Worm (Caenorhabditis elegans) whole organism, L4/young adult: Measurements from ENCODE around the gene spig-10.

Source experiments
- W03F9.2 ChIP-seq: fragments of 150-350 bp; optimal IDR thresholded peaks from 2 replicates; lab custom pipeline; 2014; ENCODE audit warnings: missing biosample characterization, missing genetic modification characterization
- dao-5 ChIP-seq: sonication (generic microtip); optimal IDR thresholded peaks from 2 replicates; lab custom pipeline; 2016; ENCODE audit warnings: missing genotype, missing genetic modification characterization, moderate library complexity, missing compliant biosample characterization
- him-1 ChIP-seq: sonication (generic microtip); optimal IDR thresholded peaks from 2 replicates; lab custom pipeline; 2016; ENCODE audit warnings: missing genotype, missing genetic modification reagents, missing genetic modification characterization, missing compliant biosample characterization

- no peak for TF ChIP-seq him-1 (tag; lab: Kevin White, UChicago)
- TF ChIP-seq W03F9.2 (tag; lab: Kevin White, UChicago): no peak
- TF ChIP-seq dao-5: no peak
These were observed 48.5 kb downstream of the spig-10 start, which contains the start of gene spig-8 for ce11 chrV:7054598-7054997.
